Fruit fly (Drosophila melanogaster) whole organism, prepupa: ENCODE data around the gene Inx7.

ENCODE experiments used
- CG10631 ChIP-seq: fragments of 200-800 bp; sonication (Bioruptor generic); optimal IDR thresholded peaks from 2 replicates; lab custom pipeline; 2016; ENCODE audit warnings: missing biosample characterization, missing genetic modification characterization
- CG11294 ChIP-seq: fragments of 200-800 bp; sonication (Bioruptor generic); IDR thresholded peaks from 2 replicates; pipeline ENCODE4 v1.3.6; 2022; ENCODE audit warnings: missing biosample characterization, missing genetic modification characterization
- CG11902 ChIP-seq: fragments of 200-800 bp; sonication (Bioruptor generic); optimal IDR thresholded peaks from 3 replicates; lab custom pipeline; 2016; ENCODE audit warnings: missing biosample characterization, missing genetic modification characterization
- CG15336 ChIP-seq: fragments of 200-800 bp; sonication (Bioruptor generic); IDR thresholded peaks from 2 replicates; pipeline ENCODE4 v1.3.6; 2022; ENCODE audit warnings: missing biosample characterization, missing genetic modification characterization
- CG1621 ChIP-seq: fragments of 200-800 bp; sonication (Bioruptor generic); optimal IDR thresholded peaks from 3 replicates; lab custom pipeline; 2018; ENCODE audit warnings: missing biosample characterization, mild to moderate bottlenecking, missing genetic modification characterization
- CG16779 ChIP-seq: fragments of 200-800 bp; sonication (Bioruptor generic); optimal IDR thresholded peaks from 3 replicates; lab custom pipeline; 2017; ENCODE audit warnings: missing biosample characterization, mild to moderate bottlenecking, missing genetic modification characterization
- CG32006 ChIP-seq: fragments of 200-800 bp; sonication (Bioruptor generic); optimal IDR thresholded peaks from 3 replicates; lab custom pipeline; 2017; ENCODE audit warnings: missing biosample characterization, mild to moderate bottlenecking, missing genetic modification characterization
- CG34406 ChIP-seq: fragments of 200-800 bp; sonication (Bioruptor generic); optimal IDR thresholded peaks from 3 replicates; lab custom pipeline; 2016; ENCODE audit warnings: missing biosample characterization, missing genetic modification characterization
- CG4318 ChIP-seq: fragments of 200-800 bp; sonication (Bioruptor generic); optimal IDR thresholded peaks from 3 replicates; lab custom pipeline; 2017; ENCODE audit warnings: missing biosample characterization, mild to moderate bottlenecking, missing genetic modification characterization
- CG6163 ChIP-seq: fragments of 200-800 bp; sonication (Bioruptor generic); IDR thresholded peaks from 3 replicates; pipeline ENCODE4 v1.3.6; 2022; ENCODE audit warnings: missing biosample characterization, missing genetic modification characterization
- CG6276 ChIP-seq: fragments of 200-800 bp; sonication (Bioruptor generic); optimal IDR thresholded peaks from 2 replicates; lab custom pipeline; 2017; ENCODE audit warnings: missing biosample characterization, mild to moderate bottlenecking, missing genetic modification characterization
- CG6792 ChIP-seq: fragments of 200-800 bp; sonication (Bioruptor generic); optimal IDR thresholded peaks from 3 replicates; lab custom pipeline; 2016; ENCODE audit warnings: missing biosample characterization, missing genetic modification characterization
- CG6808 ChIP-seq: fragments of 200-800 bp; sonication (Bioruptor generic); optimal IDR thresholded peaks from 3 replicates; lab custom pipeline; 2017; ENCODE audit warnings: missing biosample characterization, missing genetic modification characterization, mild to moderate bottlenecking, moderate library complexity, missing genetic modification reagents
- CG6854 ChIP-seq: fragments of 200-800 bp; sonication (Bioruptor generic); optimal IDR thresholded peaks from 2 replicates; lab custom pipeline; 2017; ENCODE audit warnings: missing biosample characterization, mild to moderate bottlenecking, missing genetic modification characterization
- CG7368 ChIP-seq: fragments of 200-800 bp; sonication (Bioruptor generic); optimal IDR thresholded peaks from 3 replicates; lab custom pipeline; 2016; ENCODE audit warnings: missing biosample characterization, missing genetic modification characterization
- CG8119 ChIP-seq: fragments of 200-800 bp; sonication (Bioruptor generic); IDR thresholded peaks from 3 replicates; pipeline ENCODE4 v1.3.6; 2022; ENCODE audit warnings: missing biosample characterization, missing genetic modification characterization
- CG8319 ChIP-seq: fragments of 200-800 bp; sonication (Bioruptor generic); optimal IDR thresholded peaks from 3 replicates; lab custom pipeline; 2016; ENCODE audit warnings: missing biosample characterization, missing genetic modification characterization
- CG8632 ChIP-seq: fragments of 200-800 bp; sonication (Bioruptor generic); optimal IDR thresholded peaks from 3 replicates; lab custom pipeline; 2016; ENCODE audit warnings: missing biosample characterization, missing genetic modification characterization
- CG9139 ChIP-seq: fragments of 200-800 bp; sonication (Bioruptor generic); optimal IDR thresholded peaks from 3 replicates; lab custom pipeline; 2017; ENCODE audit warnings: missing biosample characterization, mild to moderate bottlenecking, missing genetic modification characterization
- Eip75B ChIP-seq: fragments of 200-800 bp; sonication (Bioruptor generic); optimal IDR thresholded peaks from 3 replicates; lab custom pipeline; 2016; ENCODE audit warnings: missing biosample characterization, missing genetic modification characterization
- Eip93F ChIP-seq: fragments of 200-800 bp; sonication (Bioruptor generic); optimal IDR thresholded peaks from 2 replicates; lab custom pipeline; 2016; ENCODE audit warnings: missing biosample characterization, mild to moderate bottlenecking, missing genetic modification characterization
- Ets21C ChIP-seq: fragments of 200-800 bp; sonication (Bioruptor generic); optimal IDR thresholded peaks from 3 replicates; lab custom pipeline; 2016; ENCODE audit warnings: missing biosample characterization, missing genetic modification characterization
- Ets96B ChIP-seq: fragments of 200-800 bp; optimal IDR thresholded peaks from 2 replicates; lab custom pipeline; 2019; ENCODE audit warnings: missing biosample characterization, mild to moderate bottlenecking, missing genetic modification characterization, moderate library complexity
- Gug ChIP-seq: fragments of 200-800 bp; sonication (Bioruptor generic); IDR thresholded peaks from 2 replicates; pipeline ENCODE4 v1.3.6; 2022; ENCODE audit warnings: missing biosample characterization, missing genetic modification characterization
- Hr39 ChIP-seq: fragments of 200-800 bp; sonication (Bioruptor generic); optimal IDR thresholded peaks from 2 replicates; lab custom pipeline; 2016; ENCODE audit warnings: missing biosample characterization, missing genetic modification characterization
- Hr4 ChIP-seq: fragments of 200-800 bp; sonication (Bioruptor generic); optimal IDR thresholded peaks from 3 replicates; lab custom pipeline; 2016; ENCODE audit warnings: missing biosample characterization, missing genetic modification characterization
- Met ChIP-seq: fragments of 200-800 bp; sonication (Bioruptor generic); optimal IDR thresholded peaks from 3 replicates; lab custom pipeline; 2016; ENCODE audit warnings: missing biosample characterization, missing genetic modification characterization
- OdsH ChIP-seq: fragments of 200-800 bp; sonication (Bioruptor generic); optimal IDR thresholded peaks from 3 replicates; lab custom pipeline; 2016; ENCODE audit warnings: missing biosample characterization, missing genetic modification characterization
- Smox ChIP-seq: fragments of 200-800 bp; sonication (Bioruptor generic); optimal IDR thresholded peaks from 3 replicates; lab custom pipeline; 2016; ENCODE audit warnings: missing biosample characterization, missing genetic modification characterization
- Sox15 ChIP-seq: fragments of 200-800 bp; sonication (Bioruptor generic); optimal IDR thresholded peaks from 3 replicates; lab custom pipeline; 2016; ENCODE audit warnings: missing biosample characterization, missing genetic modification characterization
- acj6 ChIP-seq: fragments of 200-800 bp; sonication (Bioruptor generic); optimal IDR thresholded peaks from 3 replicates; lab custom pipeline; 2016; ENCODE audit warnings: missing biosample characterization, missing genetic modification characterization
- dac ChIP-seq: fragments of 200-800 bp; sonication (Bioruptor generic); optimal IDR thresholded peaks from 2 replicates; lab custom pipeline; 2017; ENCODE audit warnings: missing biosample characterization, mild to moderate bottlenecking, missing genetic modification characterization
- dsx ChIP-seq: fragments of 200-800 bp; optimal IDR thresholded peaks from 3 replicates; lab custom pipeline; 2019; ENCODE audit warnings: missing biosample characterization, mild to moderate bottlenecking, missing genetic modification characterization, moderate library complexity; ENCODE audit not compliant: poor library complexity, severe bottlenecking
- eg ChIP-seq: fragments of 200-800 bp; sonication (Bioruptor generic); IDR thresholded peaks from 3 replicates; pipeline ENCODE4 v1.3.6; 2022; ENCODE audit warnings: missing biosample characterization, missing genetic modification characterization
- esn ChIP-seq: fragments of 200-800 bp; sonication (Bioruptor generic); optimal IDR thresholded peaks from 2 replicates; lab custom pipeline; 2016; ENCODE audit warnings: missing biosample characterization, mild to moderate bottlenecking, missing genetic modification characterization, moderate library complexity
- fd59A ChIP-seq: fragments of 200-800 bp; sonication (Bioruptor generic); optimal IDR thresholded peaks from 2 replicates; lab custom pipeline; 2017; ENCODE audit warnings: missing biosample characterization, mild to moderate bottlenecking, missing genetic modification characterization, missing genetic modification reagents
- fd85E ChIP-seq: fragments of 200-800 bp; sonication (Bioruptor generic); optimal IDR thresholded peaks from 3 replicates; lab custom pipeline; 2016; ENCODE audit warnings: missing biosample characterization, missing genetic modification characterization
- fkh ChIP-seq: fragments of 200-800 bp; sonication (Bioruptor generic); optimal IDR thresholded peaks from 3 replicates; lab custom pipeline; 2017; ENCODE audit warnings: missing biosample characterization, mild to moderate bottlenecking, missing genetic modification characterization, moderate library complexity
- lz ChIP-seq: fragments of 200-800 bp; sonication (Bioruptor generic); optimal IDR thresholded peaks from 3 replicates; lab custom pipeline; 2016; ENCODE audit warnings: missing biosample characterization, missing genetic modification characterization
- net ChIP-seq: fragments of 200-800 bp; sonication (Bioruptor generic); optimal IDR thresholded peaks from 3 replicates; lab custom pipeline; 2016; ENCODE audit warnings: missing biosample characterization, missing genetic modification characterization
- pdm3 ChIP-seq: fragments of 200-800 bp; sonication (Bioruptor generic); optimal IDR thresholded peaks from 3 replicates; lab custom pipeline; 2016; ENCODE audit warnings: missing biosample characterization, missing genetic modification characterization
- salr ChIP-seq, 2 experiments: fragments of 200-800 bp; sonication (Bioruptor generic); optimal IDR thresholded peaks; 3 replicates each; lab custom pipeline; 2016 to 2018; ENCODE audit warnings: missing biosample characterization in 2 of 2, missing genetic modification characterization in 2 of 2, mild to moderate bottlenecking in 1 of 2
- spab ChIP-seq: fragments of 200-800 bp; sonication (Bioruptor generic); optimal IDR thresholded peaks from 2 replicates; lab custom pipeline; 2017; ENCODE audit warnings: missing biosample characterization, mild to moderate bottlenecking, missing genetic modification characterization, missing genetic modification reagents
- ss ChIP-seq, 2 experiments: fragments of 200-800 bp; sonication (Bioruptor generic); optimal IDR thresholded peaks; 2 replicates in 1 of 2; 3 replicates in 1 of 2; lab custom pipeline; 2017 to 2018; ENCODE audit warnings: mild to moderate bottlenecking in 2 of 2, missing biosample characterization in 2 of 2, missing genetic modification characterization in 2 of 2, moderate library complexity in 1 of 2
- svp ChIP-seq: fragments of 200-800 bp; sonication (Bioruptor generic); peaks from one replicate; lab custom pipeline; 2016; ENCODE audit warnings: missing biosample characterization, missing genetic modification characterization
- topi ChIP-seq: fragments of 200-800 bp; sonication (Bioruptor generic); optimal IDR thresholded peaks from 3 replicates; lab custom pipeline; 2016; ENCODE audit warnings: missing biosample characterization, missing genetic modification characterization
- vri ChIP-seq: fragments of 200-800 bp; sonication (Bioruptor generic); optimal IDR thresholded peaks from 3 replicates; lab custom pipeline; 2016; ENCODE audit warnings: missing biosample characterization, mild to moderate bottlenecking, missing genetic modification characterization

Gene Inx7

dm6 chrX:6982054-6982453 lies 11.4 kb downstream of the Inx7 start (continued):
- no peak for TF ChIP-seq CG1621 (tag; lab: Kevin White, UChicago)
- TF ChIP-seq Hr39 (GFP tag; lab: Kevin White, UChicago) = peak; percentile 49
- no peak for TF ChIP-seq CG6808 (GFP tag; lab: Kevin White, UChicago)
- no peak for TF ChIP-seq net (GFP tag; lab: Kevin White, UChicago)
- TF ChIP-seq salr (GFP tag; optimal IDR thresholded peaks at IDR 0.05; lab: Kevin White, UChicago) = no peak
- peak; percentile 38 for TF ChIP-seq CG10631 (GFP tag; lab: Kevin White, UChicago)
- TF ChIP-seq Eip75B (GFP tag; lab: Kevin White, UChicago) = peak; percentile 36
- peak; percentile 46 for TF ChIP-seq CG8632 (GFP tag; lab: Kevin White, UChicago)
- peak; percentile 50 for TF ChIP-seq lz (GFP tag; lab: Kevin White, UChicago)
- peak; percentile 50 for TF ChIP-seq Smox
- no peak for TF ChIP-seq fd85E (GFP tag; lab: Kevin White, UChicago)
- no peak for TF ChIP-seq vri (GFP tag; lab: Kevin White, UChicago)
- TF ChIP-seq fkh (GFP tag; lab: Kevin White, UChicago) = no peak
- peak; percentile 43 for TF ChIP-seq acj6 (GFP tag; lab: Kevin White, UChicago)
- peak; percentile 58 for TF ChIP-seq topi (GFP tag; lab: Kevin White, UChicago)
- no peak for TF ChIP-seq CG7368
- TF ChIP-seq CG11902 (GFP tag; lab: Kevin White, UChicago) = no peak
- TF ChIP-seq CG32006 (GFP tag; lab: Kevin White, UChicago) = peak; percentile 37
- TF ChIP-seq CG6163 (GFP tag; lab: Robert Waterston, UW) = peak; percentile 36; the same call in 2 of the 3 replicates
- TF ChIP-seq dac = no peak
- TF ChIP-seq ss (GFP tag; optimal IDR thresholded peaks at IDR 0.05; lab: Kevin White, UChicago) = peak in 1 of 2 experiments; percentile 9
- TF ChIP-seq Gug = no peak
- TF ChIP-seq CG9139 = no peak
- TF ChIP-seq CG15336 (GFP tag; lab: Robert Waterston, UW) = no peak; the same call in 1 of the 2 replicates
- TF ChIP-seq esn (GFP tag; lab: Kevin White, UChicago) = peak; percentile 64
- TF ChIP-seq eg (GFP tag; lab: Robert Waterston, UW) = no peak
- TF ChIP-seq Sox15 = peak; percentile 3
- TF ChIP-seq svp = peak; percentile 77
- no peak for TF ChIP-seq CG6854 (GFP tag; lab: Kevin White, UChicago)
- no peak for TF ChIP-seq Hr4

dm6 chrX:6981470-6981952 lies 11.9 kb downstream of the Inx7 start:
- TF ChIP-seq Met (GFP tag; lab: Kevin White, UChicago) (peak; percentile 32), Eip93F (no peak), svp (peak; percentile 27), CG4318 (GFP tag; lab: Kevin White, UChicago) (no peak), CG8119 (GFP tag; lab: Robert Waterston, UW) (peak; percentile 59), CG6163 (GFP tag; lab: Robert Waterston, UW) (peak; percentile 72; the same call in 2 of the 3 replicates), topi (GFP tag; lab: Kevin White, UChicago) (peak; percentile 44), dsx (GFP tag; lab: Kevin White, UChicago) (peak; percentile 17), fd59A (GFP tag; lab: Kevin White, UChicago) (no peak), ss (GFP tag; optimal IDR thresholded peaks at IDR 0.05; lab: Kevin White, UChicago) (peak; percentile 27 to 45), CG6276 (GFP tag; lab: Kevin White, UChicago) (peak; percentile 16), CG6808 (GFP tag; lab: Kevin White, UChicago) (peak; percentile 22), CG11294 (GFP tag; lab: Robert Waterston, UW) (no peak), CG6854 (GFP tag; lab: Kevin White, UChicago) (peak; percentile 28), fd85E (GFP tag; lab: Kevin White, UChicago) (no peak), CG6792 (GFP tag; lab: Kevin White, UChicago) (no peak), Gug (peak; percentile 32; the same call in 1 of the 2 replicates), lz (GFP tag; lab: Kevin White, UChicago) (peak; percentile 51), CG7368 (no peak), OdsH (GFP tag; lab: Kevin White, UChicago) (peak; percentile 41), Sox15 (no peak), Smox (peak; percentile 20), CG8319 (GFP tag; lab: Kevin White, UChicago) (no peak), Ets21C (GFP tag; lab: Kevin White, UChicago) (no peak), pdm3 (peak; percentile 37), CG15336 (GFP tag; lab: Robert Waterston, UW) (no peak), CG11902 (GFP tag; lab: Kevin White, UChicago) (no peak), CG8632 (GFP tag; lab: Kevin White, UChicago) (no peak), CG34406 (GFP tag; lab: Kevin White, UChicago) (peak; percentile 10), CG16779 (tag; lab: Kevin White, UChicago) (peak; percentile 32), CG10631 (GFP tag; lab: Kevin White, UChicago) (peak; percentile 33), spab (GFP tag; lab: Kevin White, UChicago) (peak; percentile 15), fkh (GFP tag; lab: Kevin White, UChicago) (no peak), Ets96B (tag; lab: Kevin White, UChicago) (no peak), CG9139 (peak; percentile 4), salr (GFP tag; optimal IDR thresholded peaks at IDR 0.05; lab: Kevin White, UChicago) (no peak)
